Worm (Caenorhabditis elegans) whole organism, L4 larva: ENCODE measurements around the gene C14A6.12.

Experiments
- R02D3.7 ChIP-seq: fragments of 150-350 bp; sonication (generic microtip); optimal IDR thresholded peaks from 3 replicates; lab custom pipeline; 2014; ENCODE audit warnings: missing biosample characterization, missing genetic modification characterization
- aha-1 ChIP-seq: fragments of 150-350 bp; peaks from one replicate; lab custom pipeline; 2014; ENCODE audit warnings: missing biosample characterization, missing genetic modification characterization
- ces-1 ChIP-seq: fragments of 150-350 bp; sonication (generic microtip); optimal IDR thresholded peaks from 4 replicates; lab custom pipeline; 2014; ENCODE audit warnings: missing biosample characterization, missing genetic modification reagents, missing genetic modification characterization
- gei-8 ChIP-seq: fragments of 200-800 bp; sonication (Bioruptor generic); optimal IDR thresholded peaks from 2 replicates; lab custom pipeline; 2018; ENCODE audit warnings: mild to moderate bottlenecking, missing genetic modification characterization, missing compliant biosample characterization
- hlh-11 ChIP-seq: fragments of 200-800 bp; sonication (Bioruptor generic); optimal IDR thresholded peaks from 2 replicates; lab custom pipeline; 2018; ENCODE audit warnings: mild to moderate bottlenecking, missing genetic modification characterization, missing compliant biosample characterization
- lin-15B ChIP-seq: fragments of 150-350 bp; sonication (generic microtip); optimal IDR thresholded peaks from 3 replicates; lab custom pipeline; 2014; ENCODE audit warnings: missing biosample characterization, missing genetic modification characterization
- mdl-1 ChIP-seq, 2 experiments: fragments of 150-350 bp in 1 of 2; sonication (generic microtip) in 1 of 2; optimal IDR thresholded peaks; 2 replicates each; lab custom pipeline; 2014 to 2017; ENCODE audit warnings: missing biosample characterization in 2 of 2, missing genetic modification characterization in 2 of 2
- nhr-102 ChIP-seq: sonication (generic microtip); optimal IDR thresholded peaks from 2 replicates; lab custom pipeline; 2016; ENCODE audit warnings: mild to moderate bottlenecking, missing genetic modification characterization, moderate library complexity, missing compliant biosample characterization
- nhr-111 ChIP-seq: fragments of 200-800 bp; sonication (Bioruptor generic); optimal IDR thresholded peaks from 2 replicates; lab custom pipeline; 2018; ENCODE audit warnings: mild to moderate bottlenecking, missing genetic modification characterization, missing compliant biosample characterization
- unc-62 ChIP-seq, 3 experiments: fragments of 150-350 bp in 1 of 3; sonication (generic microtip); optimal IDR thresholded peaks in 2 of 3; peaks in 1 of 3; 1 replicate in 1 of 3; 2 replicates in 2 of 3; lab custom pipeline; 2014 to 2017; ENCODE audit warnings: missing biosample characterization in 3 of 3, missing genetic modification characterization in 3 of 3, missing genetic modification reagents in 3 of 3, missing genotype in 1 of 3
- zag-1 ChIP-seq: fragments of 150-350 bp; optimal IDR thresholded peaks from 2 replicates; lab custom pipeline; 2014; ENCODE audit warnings: missing biosample characterization, missing genetic modification characterization

DNA sequence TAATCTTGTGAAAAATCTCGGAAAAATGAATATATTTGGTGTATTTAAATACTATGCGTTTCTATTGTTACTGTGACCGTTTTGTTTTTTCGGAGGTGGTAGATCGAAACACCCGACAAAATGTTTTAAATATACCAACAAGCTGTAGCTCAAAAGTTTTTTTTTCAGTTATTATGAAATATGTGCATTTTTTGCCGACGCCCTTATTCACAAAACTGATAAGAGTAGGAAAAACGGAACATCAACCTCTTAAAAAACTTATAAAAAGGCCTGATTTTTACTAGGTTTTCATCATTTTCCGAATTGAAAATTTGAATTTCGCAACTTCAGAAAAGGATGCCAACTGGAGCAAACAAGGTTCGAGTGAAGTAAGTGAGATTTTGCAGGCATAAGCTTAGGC is 19.0 kb downstream of the C14A6.12 start, which contains the start of gene Y37H2A.14:
- no peak for TF ChIP-seq aha-1 (tag; lab: Kevin White, UChicago)
- no peak for TF ChIP-seq mdl-1 (tag; optimal IDR thresholded peaks at IDR 0.05; lab: Kevin White, UChicago)
- TF ChIP-seq nhr-111 (GFP tag; lab: Kevin White, UChicago) = no peak
- TF ChIP-seq zag-1 (tag; lab: Kevin White, UChicago) = no peak
- TF ChIP-seq unc-62 (GFP tag; optimal IDR thresholded peaks at IDR 0.05 in 1 of 2; lab: Kevin White, UChicago) = no peak
- TF ChIP-seq unc-62 (tag; optimal IDR thresholded peaks at IDR 0.05; lab: Kevin White, UChicago) = no peak
- TF ChIP-seq ces-1 = no peak
- TF ChIP-seq R02D3.7 (tag; lab: Kevin White, UChicago) = no peak
- no peak for TF ChIP-seq nhr-102 (tag; lab: Kevin White, UChicago)
- no peak for TF ChIP-seq gei-8 (GFP tag; lab: Kevin White, UChicago)
- TF ChIP-seq hlh-11 (tag; lab: Kevin White, UChicago) = no peak
- no peak for TF ChIP-seq lin-15B
